Worm (Caenorhabditis elegans) whole organism, dauer: ENCODE measurements around the gene clec-168.

ENCODE experiments used
- unc-62 ChIP-seq: sonication (generic microtip); optimal IDR thresholded peaks from 2 replicates; lab custom pipeline; 2017; ENCODE audit warnings: missing biosample characterization, missing genetic modification reagents, missing genetic modification characterization

clec-168 gene

ce11 chrIV:1235785-1236184 is 21.0 kb upstream of the clec-168 start:
- no peak for TF ChIP-seq unc-62 (GFP tag; lab: Kevin White, UChicago)

- TF ChIP-seq unc-62 (GFP tag; lab: Kevin White, UChicago) = no peak
Observed at ce11 chrIV:1238147-1238546, 18.6 kb upstream of the clec-168 start.

ce11 chrIV:1239686-1240085 is 17.1 kb upstream of the clec-168 start, which contains the start of gene F38A1.8:
TSS of gene F38A1.8 (minus strand) at chrIV:1239852.
- no peak for TF ChIP-seq unc-62 (GFP tag; lab: Kevin White, UChicago)

- no peak for TF ChIP-seq unc-62 (GFP tag; lab: Kevin White, UChicago)
Observed at ce11 chrIV:1243295-1243694, 13.5 kb upstream of the clec-168 start, which contains the start of gene F38A1.15. TSS of gene F38A1.15 (minus strand) at chrIV:1243395.

ce11 chrIV:1245244-1245643 is 11.5 kb upstream of the clec-168 start, which contains the start of gene F38A1.9:
TSS of gene F38A1.9 (minus strand) at chrIV:1245344.
- no peak for TF ChIP-seq unc-62 (GFP tag; lab: Kevin White, UChicago)

- TF ChIP-seq unc-62 (GFP tag; lab: Kevin White, UChicago) = no peak
Observed at ce11 chrIV:1246762-1247436, 9.9 kb upstream of the clec-168 start, which contains the start of the genes clec-165 and F38A1.11. TSS of gene clec-165 (minus strand) at chrIV:1246886. TSS of gene F38A1.11 (plus strand) at chrIV:1247386.

ce11 chrIV:1251242-1251911 is 5.4 kb upstream of the clec-168 start, which contains the start of the genes clec-166 and F38A1.6:
TSS of gene clec-166 (minus strand) at chrIV:1251342.
TSS of gene F38A1.6 (plus strand) at chrIV:1251861.
- no peak for TF ChIP-seq unc-62 (GFP tag; lab: Kevin White, UChicago)

- no peak for TF ChIP-seq unc-62 (GFP tag; lab: Kevin White, UChicago)
Observed at ce11 chrIV:1255632-1256031, 1.1 kb upstream of the clec-168 start, which contains the start of gene clec-167. TSS of gene clec-167 (minus strand) at chrIV:1255732.

ce11 chrIV:1260474-1260873 is 3.7 kb downstream of the clec-168 start:
- no peak for TF ChIP-seq unc-62 (GFP tag; lab: Kevin White, UChicago)

ce11 chrIV:1261024-1261423 is 4.3 kb downstream of the clec-168 start, which contains the start of gene clec-169:
TSS of gene clec-169 (plus strand) at chrIV:1261324.
- TF ChIP-seq unc-62 (GFP tag; lab: Kevin White, UChicago) = no peak

ce11 chrIV:1261930-1262329 is 5.2 kb downstream of the clec-168 start:
- no peak for TF ChIP-seq unc-62 (GFP tag; lab: Kevin White, UChicago)

- TF ChIP-seq unc-62 (GFP tag; lab: Kevin White, UChicago) = no peak
Observed at ce11 chrIV:1264928-1265327, 8.2 kb downstream of the clec-168 start, which contains the start of gene F38A1.13. TSS of gene F38A1.13 (plus strand) at chrIV:1265228.

- TF ChIP-seq unc-62 (GFP tag; lab: Kevin White, UChicago) = no peak
Observed at ce11 chrIV:1266138-1266537, 9.4 kb downstream of the clec-168 start.

ce11 chrIV:1266724-1267123 is 10.0 kb downstream of the clec-168 start, which contains the start of gene clec-170:
TSS of gene clec-170 (plus strand) at chrIV:1266866.
- TF ChIP-seq unc-62 (GFP tag; lab: Kevin White, UChicago) = no peak

ce11 chrIV:1274583-1274982 is 17.8 kb downstream of the clec-168 start, which contains the start of gene C09E9.1:
TSS of gene C09E9.1 (plus strand) at chrIV:1274868.
- no peak for TF ChIP-seq unc-62 (GFP tag; lab: Kevin White, UChicago)

ce11 chrIV:1275910-1276309 is 19.1 kb downstream of the clec-168 start:
- no peak for TF ChIP-seq unc-62 (GFP tag; lab: Kevin White, UChicago)
